Fruit fly (Drosophila melanogaster) whole organism, prepupa: ENCODE data around the gene CG3704.

Experiments used
- CG10631 ChIP-seq: fragments of 200-800 bp; sonication (Bioruptor generic); optimal IDR thresholded peaks from 2 replicates; lab custom pipeline; 2016; ENCODE audit warnings: missing biosample characterization, missing genetic modification characterization
- CG10669 ChIP-seq: fragments of 200-800 bp; sonication (Bioruptor generic); optimal IDR thresholded peaks from 3 replicates; lab custom pipeline; 2018; ENCODE audit warnings: missing biosample characterization, mild to moderate bottlenecking, missing genetic modification characterization, moderate library complexity
- CG11294 ChIP-seq: fragments of 200-800 bp; sonication (Bioruptor generic); IDR thresholded peaks from 2 replicates; pipeline ENCODE4 v1.3.6; 2022; ENCODE audit warnings: missing biosample characterization, missing genetic modification characterization
- CG11762 ChIP-seq: fragments of 200-800 bp; sonication (Bioruptor generic); optimal IDR thresholded peaks from 3 replicates; lab custom pipeline; 2016; ENCODE audit warnings: missing biosample characterization, missing genetic modification characterization; ENCODE audit not compliant: insufficient read depth
- CG11902 ChIP-seq: fragments of 200-800 bp; sonication (Bioruptor generic); optimal IDR thresholded peaks from 3 replicates; lab custom pipeline; 2016; ENCODE audit warnings: missing biosample characterization, missing genetic modification characterization
- CG15336 ChIP-seq: fragments of 200-800 bp; sonication (Bioruptor generic); IDR thresholded peaks from 2 replicates; pipeline ENCODE4 v1.3.6; 2022; ENCODE audit warnings: missing biosample characterization, missing genetic modification characterization
- CG1621 ChIP-seq: fragments of 200-800 bp; sonication (Bioruptor generic); optimal IDR thresholded peaks from 3 replicates; lab custom pipeline; 2018; ENCODE audit warnings: missing biosample characterization, mild to moderate bottlenecking, missing genetic modification characterization
- CG16779 ChIP-seq: fragments of 200-800 bp; sonication (Bioruptor generic); optimal IDR thresholded peaks from 3 replicates; lab custom pipeline; 2017; ENCODE audit warnings: missing biosample characterization, mild to moderate bottlenecking, missing genetic modification characterization
- CG3919 ChIP-seq: fragments of 200-800 bp; sonication (Bioruptor generic); optimal IDR thresholded peaks from 3 replicates; lab custom pipeline; 2016; ENCODE audit warnings: missing biosample characterization, missing genetic modification characterization
- CG4318 ChIP-seq: fragments of 200-800 bp; sonication (Bioruptor generic); optimal IDR thresholded peaks from 3 replicates; lab custom pipeline; 2017; ENCODE audit warnings: missing biosample characterization, mild to moderate bottlenecking, missing genetic modification characterization
- CG6163 ChIP-seq: fragments of 200-800 bp; sonication (Bioruptor generic); IDR thresholded peaks from 3 replicates; pipeline ENCODE4 v1.3.6; 2022; ENCODE audit warnings: missing biosample characterization, missing genetic modification characterization
- CG6276 ChIP-seq: fragments of 200-800 bp; sonication (Bioruptor generic); optimal IDR thresholded peaks from 2 replicates; lab custom pipeline; 2017; ENCODE audit warnings: missing biosample characterization, mild to moderate bottlenecking, missing genetic modification characterization
- CG6792 ChIP-seq: fragments of 200-800 bp; sonication (Bioruptor generic); optimal IDR thresholded peaks from 3 replicates; lab custom pipeline; 2016; ENCODE audit warnings: missing biosample characterization, missing genetic modification characterization
- CG7368 ChIP-seq: fragments of 200-800 bp; sonication (Bioruptor generic); optimal IDR thresholded peaks from 3 replicates; lab custom pipeline; 2016; ENCODE audit warnings: missing biosample characterization, missing genetic modification characterization
- CG8119 ChIP-seq: fragments of 200-800 bp; sonication (Bioruptor generic); IDR thresholded peaks from 3 replicates; pipeline ENCODE4 v1.3.6; 2022; ENCODE audit warnings: missing biosample characterization, missing genetic modification characterization
- CG9139 ChIP-seq: fragments of 200-800 bp; sonication (Bioruptor generic); optimal IDR thresholded peaks from 3 replicates; lab custom pipeline; 2017; ENCODE audit warnings: missing biosample characterization, mild to moderate bottlenecking, missing genetic modification characterization
- Eip75B ChIP-seq: fragments of 200-800 bp; sonication (Bioruptor generic); optimal IDR thresholded peaks from 3 replicates; lab custom pipeline; 2016; ENCODE audit warnings: missing biosample characterization, missing genetic modification characterization
- Eip78C ChIP-seq: fragments of 200-800 bp; sonication (Bioruptor generic); peaks from one replicate; lab custom pipeline; 2016; ENCODE audit warnings: missing biosample characterization, missing genetic modification characterization
- Hr38 ChIP-seq: sonication (Bioruptor generic); optimal IDR thresholded peaks from 2 replicates; lab custom pipeline; 2016; ENCODE audit warnings: missing biosample characterization, missing genetic modification characterization
- Hr39 ChIP-seq: fragments of 200-800 bp; sonication (Bioruptor generic); optimal IDR thresholded peaks from 2 replicates; lab custom pipeline; 2016; ENCODE audit warnings: missing biosample characterization, missing genetic modification characterization
- Lpt ChIP-seq: fragments of 200-800 bp; sonication (Bioruptor generic); optimal IDR thresholded peaks from 3 replicates; lab custom pipeline; 2016; ENCODE audit warnings: missing biosample characterization, missing genetic modification characterization
- Met ChIP-seq: fragments of 200-800 bp; sonication (Bioruptor generic); optimal IDR thresholded peaks from 3 replicates; lab custom pipeline; 2016; ENCODE audit warnings: missing biosample characterization, missing genetic modification characterization
- Sox102F ChIP-seq: fragments of 200-800 bp; sonication (Bioruptor generic); optimal IDR thresholded peaks from 2 replicates; lab custom pipeline; 2016; ENCODE audit warnings: missing biosample characterization, mild to moderate bottlenecking, missing genetic modification characterization
- Sox14 ChIP-seq: fragments of 200-800 bp; sonication (Bioruptor generic); optimal IDR thresholded peaks from 3 replicates; lab custom pipeline; 2016; ENCODE audit warnings: missing biosample characterization, missing genetic modification characterization
- Sox15 ChIP-seq: fragments of 200-800 bp; sonication (Bioruptor generic); optimal IDR thresholded peaks from 3 replicates; lab custom pipeline; 2016; ENCODE audit warnings: missing biosample characterization, missing genetic modification characterization
- acj6 ChIP-seq: fragments of 200-800 bp; sonication (Bioruptor generic); optimal IDR thresholded peaks from 3 replicates; lab custom pipeline; 2016; ENCODE audit warnings: missing biosample characterization, missing genetic modification characterization
- cyc ChIP-seq: fragments of 200-800 bp; sonication (Bioruptor generic); optimal IDR thresholded peaks from 3 replicates; lab custom pipeline; 2016; ENCODE audit warnings: missing biosample characterization, missing genetic modification characterization
- dac ChIP-seq: fragments of 200-800 bp; sonication (Bioruptor generic); optimal IDR thresholded peaks from 2 replicates; lab custom pipeline; 2017; ENCODE audit warnings: missing biosample characterization, mild to moderate bottlenecking, missing genetic modification characterization
- dsx ChIP-seq: fragments of 200-800 bp; optimal IDR thresholded peaks from 3 replicates; lab custom pipeline; 2019; ENCODE audit warnings: missing biosample characterization, mild to moderate bottlenecking, missing genetic modification characterization, moderate library complexity; ENCODE audit not compliant: poor library complexity, severe bottlenecking
- eg ChIP-seq: fragments of 200-800 bp; sonication (Bioruptor generic); IDR thresholded peaks from 3 replicates; pipeline ENCODE4 v1.3.6; 2022; ENCODE audit warnings: missing biosample characterization, missing genetic modification characterization
- esn ChIP-seq: fragments of 200-800 bp; sonication (Bioruptor generic); optimal IDR thresholded peaks from 2 replicates; lab custom pipeline; 2016; ENCODE audit warnings: missing biosample characterization, mild to moderate bottlenecking, missing genetic modification characterization, moderate library complexity
- fd59A ChIP-seq: fragments of 200-800 bp; sonication (Bioruptor generic); optimal IDR thresholded peaks from 2 replicates; lab custom pipeline; 2017; ENCODE audit warnings: missing biosample characterization, mild to moderate bottlenecking, missing genetic modification characterization, missing genetic modification reagents
- fd85E ChIP-seq: fragments of 200-800 bp; sonication (Bioruptor generic); optimal IDR thresholded peaks from 3 replicates; lab custom pipeline; 2016; ENCODE audit warnings: missing biosample characterization, missing genetic modification characterization
- lz ChIP-seq: fragments of 200-800 bp; sonication (Bioruptor generic); optimal IDR thresholded peaks from 3 replicates; lab custom pipeline; 2016; ENCODE audit warnings: missing biosample characterization, missing genetic modification characterization
- pdm3 ChIP-seq: fragments of 200-800 bp; sonication (Bioruptor generic); optimal IDR thresholded peaks from 3 replicates; lab custom pipeline; 2016; ENCODE audit warnings: missing biosample characterization, missing genetic modification characterization
- salr ChIP-seq, 2 experiments: fragments of 200-800 bp; sonication (Bioruptor generic); optimal IDR thresholded peaks; 3 replicates each; lab custom pipeline; 2016 to 2018; ENCODE audit warnings: missing biosample characterization in 2 of 2, missing genetic modification characterization in 2 of 2, mild to moderate bottlenecking in 1 of 2
- spab ChIP-seq: fragments of 200-800 bp; sonication (Bioruptor generic); optimal IDR thresholded peaks from 2 replicates; lab custom pipeline; 2017; ENCODE audit warnings: missing biosample characterization, mild to moderate bottlenecking, missing genetic modification characterization, missing genetic modification reagents
- ss ChIP-seq, 2 experiments: fragments of 200-800 bp; sonication (Bioruptor generic); optimal IDR thresholded peaks; 2 replicates in 1 of 2; 3 replicates in 1 of 2; lab custom pipeline; 2017 to 2018; ENCODE audit warnings: mild to moderate bottlenecking in 2 of 2, missing biosample characterization in 2 of 2, missing genetic modification characterization in 2 of 2, moderate library complexity in 1 of 2
- svp ChIP-seq: fragments of 200-800 bp; sonication (Bioruptor generic); peaks from one replicate; lab custom pipeline; 2016; ENCODE audit warnings: missing biosample characterization, missing genetic modification characterization
- topi ChIP-seq: fragments of 200-800 bp; sonication (Bioruptor generic); optimal IDR thresholded peaks from 3 replicates; lab custom pipeline; 2016; ENCODE audit warnings: missing biosample characterization, missing genetic modification characterization

The CG3704 gene

DNA sequence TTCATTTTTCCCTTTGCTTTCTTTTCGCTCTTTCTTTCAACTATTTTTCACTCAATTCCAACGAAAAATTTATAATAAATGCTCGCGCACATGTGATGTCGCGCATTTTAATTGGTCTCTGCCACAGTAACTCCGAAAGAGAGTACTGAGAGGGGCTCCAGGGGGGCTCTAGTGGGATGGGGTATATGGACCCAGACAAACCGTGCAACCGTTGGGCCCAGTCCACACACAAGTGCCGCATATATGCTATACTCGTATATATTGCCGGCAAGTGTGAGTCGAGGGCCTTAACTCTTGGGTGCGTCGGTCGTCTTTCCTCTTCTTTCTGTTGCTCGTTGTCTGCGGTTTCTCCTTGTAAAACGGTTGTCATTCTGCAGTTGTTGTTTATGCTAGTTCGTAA lies 42.2 kb downstream of the CG3704 start (continued):
- TF ChIP-seq CG10631 (GFP tag; lab: Kevin White, UChicago) (no peak), Sox15 (GFP tag; lab: Kevin White, UChicago) (no peak), CG4318 (no peak), Lpt (GFP tag; lab: Kevin White, UChicago) (no peak), ss (GFP tag; optimal IDR thresholded peaks at IDR 0.05; lab: Kevin White, UChicago) (peak; percentile 14 to 25), lz (no peak), svp (GFP tag; lab: Kevin White, UChicago) (no peak), CG11294 (GFP tag; lab: Robert Waterston, UW) (no peak), fd85E (no peak), dsx (peak; percentile 11), Met (no peak), cyc (GFP tag; lab: Kevin White, UChicago) (no peak), salr (GFP tag; optimal IDR thresholded peaks at IDR 0.05; lab: Kevin White, UChicago) (no peak), Hr38 (GFP tag; lab: Kevin White, UChicago) (no peak), CG7368 (peak; percentile 29), CG10669 (GFP tag; lab: Kevin White, UChicago) (peak; percentile 17), topi (GFP tag; lab: Kevin White, UChicago) (no peak), CG11902 (GFP tag; lab: Kevin White, UChicago) (no peak), CG6163 (peak; percentile 63; the same call in 2 of the 3 replicates), CG6792 (GFP tag; lab: Kevin White, UChicago) (peak; percentile 21), Eip78C (GFP tag; lab: Kevin White, UChicago) (peak; percentile 55), CG3919 (GFP tag; lab: Kevin White, UChicago) (peak; percentile 18), CG8119 (GFP tag; lab: Robert Waterston, UW) (no peak), esn (GFP tag; lab: Kevin White, UChicago) (no peak), CG6276 (GFP tag; lab: Kevin White, UChicago) (no peak), acj6 (GFP tag; lab: Kevin White, UChicago) (no peak), Sox102F (GFP tag; lab: Kevin White, UChicago) (no peak), Eip75B (GFP tag; lab: Kevin White, UChicago) (peak; percentile 13), CG1621 (peak; percentile 2), CG11762 (GFP tag; lab: Kevin White, UChicago) (no peak), CG16779 (tag; lab: Kevin White, UChicago) (no peak), CG15336 (GFP tag; lab: Robert Waterston, UW) (no peak), pdm3 (GFP tag; lab: Kevin White, UChicago) (no peak), Hr39 (GFP tag; lab: Kevin White, UChicago) (no peak), Sox14 (GFP tag; lab: Kevin White, UChicago) (no peak), eg (GFP tag; lab: Robert Waterston, UW) (no peak)

dm6 chrX:894182-894581 lies 46.4 kb downstream of the CG3704 start, which contains the start of gene CG11663:
CG11663 (plus strand) TSS chrX:894482.
- TF ChIP-seq CG9139 (GFP tag; lab: Kevin White, UChicago) = no peak
- TF ChIP-seq acj6 (GFP tag; lab: Kevin White, UChicago) = no peak
- no peak for TF ChIP-seq fd59A (GFP tag; lab: Kevin White, UChicago)
- no peak for TF ChIP-seq CG10669 (GFP tag; lab: Kevin White, UChicago)
- no peak for TF ChIP-seq CG6276 (GFP tag; lab: Kevin White, UChicago)
- TF ChIP-seq spab (GFP tag; lab: Kevin White, UChicago) = no peak
- no peak for TF ChIP-seq Eip78C (GFP tag; lab: Kevin White, UChicago)
- no peak for TF ChIP-seq Met
- TF ChIP-seq CG8119 (GFP tag; lab: Robert Waterston, UW) = no peak
- TF ChIP-seq CG10631 (GFP tag; lab: Kevin White, UChicago) = no peak
- no peak for TF ChIP-seq eg (GFP tag; lab: Robert Waterston, UW)
- no peak for TF ChIP-seq CG15336 (GFP tag; lab: Robert Waterston, UW)
- no peak for TF ChIP-seq dac
- TF ChIP-seq CG11294 (GFP tag; lab: Robert Waterston, UW) = no peak
- no peak for TF ChIP-seq lz
